Fruit fly (Drosophila melanogaster) whole organism, embryonic: ENCODE data around the gene IntS10.
A peak's percentile ranks its signal among the peaks of the same experiment; 100 is the strongest.

ENCODE experiments used
- Asciz ChIP-seq: fragments of 200-800 bp; sonication (Bioruptor generic); optimal IDR thresholded peaks from 2 replicates; lab custom pipeline; 2017; ENCODE audit warnings: missing biosample characterization, mild to moderate bottlenecking, missing genetic modification characterization, missing genetic modification reagents
- B-H1 ChIP-seq: fragments of 200-800 bp; sonication (Bioruptor generic); IDR thresholded peaks from 3 replicates; pipeline ENCODE4 v1.3.6; 2022; ENCODE audit warnings: missing biosample characterization, missing genetic modification characterization
- CG10431 ChIP-seq: fragments of 200-800 bp; sonication (Bioruptor generic); optimal IDR thresholded peaks from 3 replicates; lab custom pipeline; 2018; ENCODE audit warnings: missing biosample characterization, mild to moderate bottlenecking, missing genetic modification characterization
- CG11456 ChIP-seq: fragments of 200-800 bp; sonication (Bioruptor generic); IDR thresholded peaks from 3 replicates; pipeline ENCODE4 v1.3.6; 2022; ENCODE audit warnings: missing biosample characterization, missing genetic modification characterization
- CG12942 ChIP-seq: fragments of 200-800 bp; sonication (Bioruptor generic); optimal IDR thresholded peaks from 3 replicates; lab custom pipeline; 2016; ENCODE audit warnings: missing biosample characterization, missing genetic modification characterization
- CG15514 ChIP-seq: fragments of 200-800 bp; sonication (Bioruptor generic); optimal IDR thresholded peaks from 3 replicates; lab custom pipeline; 2017; ENCODE audit warnings: missing biosample characterization, missing genetic modification characterization, mild to moderate bottlenecking, moderate library complexity, missing genetic modification reagents
- CG16779 ChIP-seq: fragments of 200-800 bp; sonication (Bioruptor generic); IDR thresholded peaks from 2 replicates; pipeline ENCODE4 v1.3.6; 2022; ENCODE audit warnings: missing biosample characterization, missing genetic modification characterization
- CG30403 ChIP-seq: fragments of 200-800 bp; sonication (Bioruptor generic); optimal IDR thresholded peaks from 3 replicates; lab custom pipeline; 2016; ENCODE audit warnings: missing biosample characterization, missing genetic modification characterization
- CG33213 ChIP-seq: fragments of 200-800 bp; sonication (Bioruptor generic); optimal IDR thresholded peaks from 3 replicates; lab custom pipeline; 2016; ENCODE audit warnings: missing biosample characterization, missing genetic modification characterization
- CG3847 ChIP-seq: fragments of 200-800 bp; sonication (Bioruptor generic); IDR thresholded peaks from 2 replicates; pipeline ENCODE4 v1.3.6; 2022; ENCODE audit warnings: missing biosample characterization, missing genetic modification characterization
- CG4730 ChIP-seq: fragments of 200-800 bp; sonication (Bioruptor generic); IDR thresholded peaks from 2 replicates; pipeline ENCODE4 v1.3.6; 2022; ENCODE audit warnings: missing biosample characterization, missing genetic modification characterization
- CG4820 ChIP-seq: fragments of 200-800 bp; sonication (Bioruptor generic); optimal IDR thresholded peaks from 3 replicates; lab custom pipeline; 2016; ENCODE audit warnings: missing biosample characterization, missing genetic modification characterization
- CG6272 ChIP-seq: fragments of 200-800 bp; sonication (Bioruptor generic); IDR thresholded peaks from 2 replicates; pipeline ENCODE4 v1.3.6; 2022; ENCODE audit warnings: missing biosample characterization, missing genetic modification characterization
- CG6683 ChIP-seq: fragments of 200-800 bp; sonication (Bioruptor generic); optimal IDR thresholded peaks from 2 replicates; lab custom pipeline; 2017; ENCODE audit warnings: missing biosample characterization, mild to moderate bottlenecking, missing genetic modification characterization, missing genetic modification reagents
- CG6813 ChIP-seq: fragments of 200-800 bp; sonication (Bioruptor generic); optimal IDR thresholded peaks from 2 replicates; lab custom pipeline; 2017; ENCODE audit warnings: missing biosample characterization, missing genetic modification characterization, mild to moderate bottlenecking, moderate library complexity, missing genetic modification reagents
- CG7987 ChIP-seq: fragments of 200-800 bp; sonication (Bioruptor generic); optimal IDR thresholded peaks from 2 replicates; lab custom pipeline; 2018; ENCODE audit warnings: missing biosample characterization, mild to moderate bottlenecking, missing genetic modification characterization, moderate library complexity
- CG8765 ChIP-seq: fragments of 200-800 bp; sonication (Bioruptor generic); IDR thresholded peaks from 2 replicates; pipeline ENCODE4 v1.3.6; 2022; ENCODE audit warnings: missing biosample characterization, missing genetic modification characterization
- CG9817 ChIP-seq: fragments of 200-800 bp; sonication (Bioruptor generic); optimal IDR thresholded peaks from 2 replicates; lab custom pipeline; 2018; ENCODE audit warnings: missing biosample characterization, mild to moderate bottlenecking, missing genetic modification characterization, moderate library complexity
- Elba2 ChIP-seq: fragments of 200-800 bp; sonication (Bioruptor generic); optimal IDR thresholded peaks from 3 replicates; lab custom pipeline; 2016; ENCODE audit warnings: missing biosample characterization, missing genetic modification characterization
- Fer2 ChIP-seq: fragments of 200-800 bp; sonication (Bioruptor generic); optimal IDR thresholded peaks from 2 replicates; lab custom pipeline; 2018; ENCODE audit warnings: missing biosample characterization, mild to moderate bottlenecking, missing genetic modification characterization, moderate library complexity
- HLHmδ ChIP-seq: fragments of 200-800 bp; sonication (Bioruptor generic); optimal IDR thresholded peaks from 2 replicates; lab custom pipeline; 2018; ENCODE audit warnings: missing biosample characterization, mild to moderate bottlenecking, missing genetic modification characterization, moderate library complexity
- Hmr ChIP-seq: fragments of 200-800 bp; sonication (Bioruptor generic); optimal IDR thresholded peaks from 3 replicates; lab custom pipeline; 2017; ENCODE audit warnings: mild to moderate bottlenecking, missing biosample characterization, missing genetic modification reagents, missing genetic modification characterization
- Lim3 ChIP-seq: fragments of 200-800 bp; sonication (Bioruptor generic); IDR thresholded peaks from 2 replicates; pipeline ENCODE4 v1.3.6; 2022; ENCODE audit warnings: missing biosample characterization, missing genetic modification characterization
- NFAT ChIP-seq: fragments of 200-800 bp; sonication (Bioruptor generic); IDR thresholded peaks from 2 replicates; pipeline ENCODE4 v1.3.6; 2022; ENCODE audit warnings: missing biosample characterization, missing genetic modification characterization
- Neu2 ChIP-seq: fragments of 200-800 bp; sonication (Bioruptor generic); optimal IDR thresholded peaks from 3 replicates; lab custom pipeline; 2016; ENCODE audit warnings: missing biosample characterization, missing genetic modification characterization, borderline replicate concordance
- Ravus ChIP-seq: fragments of 200-800 bp; sonication (Bioruptor generic); IDR thresholded peaks from 2 replicates; pipeline ENCODE4 v1.3.6; 2022; ENCODE audit warnings: missing biosample characterization, missing genetic modification characterization
- Side ChIP-seq: fragments of 200-800 bp; sonication (Bioruptor generic); optimal IDR thresholded peaks from 2 replicates; lab custom pipeline; 2016; ENCODE audit warnings: missing biosample characterization, missing genetic modification characterization
- Sin3A ChIP-seq: fragments of >200 bp; optimal IDR thresholded peaks from 2 replicates; lab custom pipeline; 2018
- Sox100B ChIP-seq: fragments of 200-800 bp; sonication (Bioruptor generic); optimal IDR thresholded peaks from 3 replicates; lab custom pipeline; 2018; ENCODE audit warnings: missing biosample characterization, mild to moderate bottlenecking, missing genetic modification characterization
- Ssrp ChIP-seq: fragments of 200-800 bp; sonication (Bioruptor generic); optimal IDR thresholded peaks from 2 replicates; lab custom pipeline; 2018; ENCODE audit warnings: missing biosample characterization, mild to moderate bottlenecking, missing genetic modification characterization, moderate library complexity
- Stat92E ChIP-seq, 3 experiments: fragments of >200 bp in 2 of 3; fragments of 200-800 bp in 1 of 3; sonication (Bioruptor generic) in 1 of 3; optimal IDR thresholded peaks; 2 replicates each; lab custom pipeline; 2017 to 2019; ENCODE audit warnings: missing biosample characterization in 3 of 3, missing genetic modification characterization in 3 of 3, mild to moderate bottlenecking in 1 of 3, moderate library complexity in 1 of 3
- Usf ChIP-seq: fragments of 200-800 bp; sonication (Bioruptor generic); optimal IDR thresholded peaks from 2 replicates; lab custom pipeline; 2017; ENCODE audit warnings: missing genotype, missing biosample characterization, missing genetic modification characterization
- Xbp1 ChIP-seq: fragments of 200-800 bp; sonication (Bioruptor generic); optimal IDR thresholded peaks from 3 replicates; lab custom pipeline; 2016; ENCODE audit warnings: missing biosample characterization, mild to moderate bottlenecking, missing genetic modification characterization
- Xrp1 ChIP-seq: fragments of 200-800 bp; sonication (Bioruptor generic); IDR thresholded peaks from 2 replicates; pipeline ENCODE4 v1.3.6; 2022; ENCODE audit warnings: missing biosample characterization, missing genetic modification characterization
- bcd ChIP-seq: fragments of 200-800 bp; sonication (Bioruptor generic); optimal IDR thresholded peaks from 2 replicates; lab custom pipeline; 2017; ENCODE audit warnings: missing biosample characterization, mild to moderate bottlenecking, missing genetic modification characterization
- bigmax ChIP-seq: fragments of 200-800 bp; sonication (Bioruptor generic); optimal IDR thresholded peaks from 2 replicates; lab custom pipeline; 2018; ENCODE audit warnings: missing biosample characterization, mild to moderate bottlenecking, missing genetic modification characterization
- chm ChIP-seq: fragments of 200-800 bp; sonication (Bioruptor generic); IDR thresholded peaks from 2 replicates; pipeline ENCODE4 v1.3.6; 2022; ENCODE audit warnings: missing biosample characterization, missing genetic modification characterization
- corto ChIP-seq: fragments of 200-800 bp; sonication (Bioruptor generic); optimal IDR thresholded peaks from 2 replicates; lab custom pipeline; 2016; ENCODE audit warnings: missing biosample characterization, mild to moderate bottlenecking, missing genetic modification characterization, moderate library complexity
- danr ChIP-seq: fragments of 200-800 bp; sonication (Bioruptor generic); IDR thresholded peaks from 2 replicates; pipeline ENCODE4 v1.3.6; 2022; ENCODE audit warnings: missing biosample characterization, missing genetic modification characterization
- disco-r ChIP-seq: fragments of 200-800 bp; sonication (Bioruptor generic); optimal IDR thresholded peaks from 2 replicates; lab custom pipeline; 2016; ENCODE audit warnings: missing biosample characterization, missing genetic modification characterization
- dysf ChIP-seq: fragments of 200-800 bp; sonication (Bioruptor generic); IDR thresholded peaks from 3 replicates; pipeline ENCODE4 v1.3.6; 2022; ENCODE audit warnings: missing biosample characterization, missing genetic modification characterization
- eve ChIP-seq, 2 experiments: fragments of >200 bp; optimal IDR thresholded peaks; 2 replicates each; lab custom pipeline; 2017; ENCODE audit warnings: missing biosample characterization in 2 of 2, missing genetic modification characterization in 2 of 2
- ewg ChIP-seq: fragments of 200-800 bp; sonication (Bioruptor generic); optimal IDR thresholded peaks from 3 replicates; lab custom pipeline; 2017; ENCODE audit warnings: mild to moderate bottlenecking, missing biosample characterization, missing genetic modification reagents, missing genetic modification characterization
- eyg ChIP-seq: fragments of 200-800 bp; sonication (Bioruptor generic); optimal IDR thresholded peaks from 3 replicates; lab custom pipeline; 2016; ENCODE audit warnings: missing biosample characterization, missing genetic modification characterization
- her ChIP-seq: fragments of 200-800 bp; sonication (Bioruptor generic); optimal IDR thresholded peaks from 2 replicates; lab custom pipeline; 2016; ENCODE audit warnings: missing biosample characterization, missing genetic modification characterization
- mirr ChIP-seq: fragments of 200-800 bp; sonication (Bioruptor generic); optimal IDR thresholded peaks from 3 replicates; lab custom pipeline; 2018; ENCODE audit warnings: missing biosample characterization, mild to moderate bottlenecking, missing genetic modification characterization
- p53 ChIP-seq: fragments of 200-800 bp; sonication (Bioruptor generic); optimal IDR thresholded peaks from 2 replicates; lab custom pipeline; 2016; ENCODE audit warnings: missing biosample characterization, missing genetic modification characterization
- rib ChIP-seq: fragments of 200-800 bp; sonication (Bioruptor generic); IDR thresholded peaks from 2 replicates; pipeline ENCODE4 v1.3.6; 2022; ENCODE audit warnings: missing biosample characterization, missing genetic modification characterization
- seq ChIP-seq: fragments of 200-800 bp; sonication (Bioruptor generic); IDR thresholded peaks from 2 replicates; pipeline ENCODE4 v1.3.6; 2022; ENCODE audit warnings: missing biosample characterization, missing genetic modification characterization
- ttk ChIP-seq: fragments of 200-800 bp; sonication (Bioruptor generic); IDR thresholded peaks from 2 replicates; pipeline ENCODE4 v2.1.2; 2022; ENCODE audit warnings: missing biosample characterization, missing genetic modification characterization

IntS10 gene

DNA sequence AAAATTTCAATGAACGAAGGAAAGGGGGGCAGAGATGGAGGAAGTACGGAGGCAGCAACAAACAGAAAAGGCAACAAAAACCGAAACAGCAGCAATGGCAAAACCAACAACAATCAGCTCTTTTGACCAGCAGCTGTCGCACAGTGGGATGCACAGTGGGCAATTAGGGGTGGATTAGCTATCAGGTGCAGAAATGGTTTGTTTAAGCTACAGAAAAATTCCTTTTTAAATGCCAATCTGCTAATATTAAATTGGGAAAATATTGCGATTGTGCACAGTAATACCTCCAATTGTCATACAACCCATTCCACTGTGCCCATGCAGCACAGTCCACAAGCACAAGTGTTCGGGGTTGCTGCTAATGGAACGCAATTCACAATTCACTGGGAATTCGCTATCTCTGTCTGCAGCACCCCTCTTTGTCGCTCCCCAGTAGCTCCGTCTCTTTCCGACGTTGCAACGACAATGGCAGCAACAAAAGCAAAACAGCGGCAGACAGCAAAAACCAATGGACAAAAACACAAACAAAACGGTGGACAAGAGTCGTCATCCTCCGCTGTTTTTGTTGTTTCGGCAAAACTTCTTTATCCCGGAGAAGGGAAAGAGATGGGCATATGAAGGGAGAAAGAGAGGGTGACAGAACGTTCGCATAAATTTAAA lies 21.4 kb upstream of the IntS10 start (continued):
- no peak for TF ChIP-seq CG10431 (GFP tag; lab: Kevin White, UChicago)
- peak; percentile 84 for TF ChIP-seq CG33213 (GFP tag; lab: Kevin White, UChicago)
- TF ChIP-seq CG6683 = peak; percentile 63
- TF ChIP-seq NFAT (GFP tag; lab: Robert Waterston, UW) = peak; percentile 86
- TF ChIP-seq Xrp1 = peak; percentile 98
- peak; percentile 97 for TF ChIP-seq corto (GFP tag; lab: Kevin White, UChicago)
- TF ChIP-seq disco-r = peak; percentile 91
- peak in 1 of 3 experiments; percentile 14 for TF ChIP-seq Stat92E (GFP tag; optimal IDR thresholded peaks at IDR 0.05; lab: Kevin White, UChicago)
- TF ChIP-seq CG6272 = peak; percentile 95
- peak; percentile 96 for TF ChIP-seq dysf (GFP tag; lab: Robert Waterston, UW)
- peak; percentile 92 for TF ChIP-seq ewg (GFP tag; lab: Kevin White, UChicago)
- no peak for TF ChIP-seq bigmax (GFP tag; lab: Kevin White, UChicago)
- peak; percentile 94 for TF ChIP-seq Ssrp (tag; lab: Kevin White, UChicago)
- TF ChIP-seq chm = peak; percentile 93
- TF ChIP-seq CG6813 (GFP tag; lab: Kevin White, UChicago) = peak; percentile 87
- TF ChIP-seq eyg (GFP tag; lab: Kevin White, UChicago) = peak; percentile 82
- peak; percentile 91 for TF ChIP-seq bcd
- no peak for TF ChIP-seq Fer2 (tag; lab: Kevin White, UChicago)
- peak; percentile 95 for TF ChIP-seq her (GFP tag; lab: Kevin White, UChicago)
- TF ChIP-seq CG4730 = peak; percentile 93
- peak; percentile 72 for TF ChIP-seq Sox100B
- peak; percentile 77 for TF ChIP-seq Asciz
- TF ChIP-seq Sin3A = no peak
- peak; percentile 93 for TF ChIP-seq Side (GFP tag; lab: Kevin White, UChicago)
- peak; percentile 86 for TF ChIP-seq p53 (GFP tag; lab: Kevin White, UChicago)
- peak; percentile 93 for TF ChIP-seq CG11456 (GFP tag; lab: Robert Waterston, UW)
- peak; percentile 87 for TF ChIP-seq CG3847 (GFP tag; lab: Robert Waterston, UW)
- TF ChIP-seq CG30403 = peak; percentile 94
- peak; percentile 82 for TF ChIP-seq CG9817 (tag; lab: Kevin White, UChicago)
- peak; percentile 93 for TF ChIP-seq CG12942 (GFP tag; lab: Kevin White, UChicago)
- peak; percentile 92 for TF ChIP-seq CG4820
- peak; percentile 89 for TF ChIP-seq Lim3 (GFP tag; lab: Robert Waterston, UW)
- TF ChIP-seq mirr (GFP tag; lab: Kevin White, UChicago) = no peak
- peak; percentile 82 for TF ChIP-seq Usf
- TF ChIP-seq seq (GFP tag; lab: Robert Waterston, UW) = peak; percentile 97
- peak; percentile 96 for TF ChIP-seq Xbp1 (GFP tag; lab: Kevin White, UChicago)
- peak; percentile 60 for TF ChIP-seq CG15514
- TF ChIP-seq CG8765 (GFP tag; lab: Robert Waterston, UW) = peak; percentile 95
- peak; percentile 93 for TF ChIP-seq Hmr (GFP tag; lab: Kevin White, UChicago)
- TF ChIP-seq Neu2 (GFP tag; lab: Kevin White, UChicago) = peak; percentile 85
- TF ChIP-seq B-H1 (GFP tag; lab: Robert Waterston, UW) = peak; percentile 96
- TF ChIP-seq CG7987 = peak; percentile 58
- TF ChIP-seq ttk (GFP tag; lab: Robert Waterston, UW) = peak; percentile 96
- peak; percentile 96 for TF ChIP-seq eve (GFP tag; optimal IDR thresholded peaks at IDR 0.05; lab: Kevin White, UChicago)
- TF ChIP-seq HLHmδ (GFP tag; lab: Kevin White, UChicago) = no peak
- peak; percentile 91 for TF ChIP-seq Elba2 (GFP tag; lab: Kevin White, UChicago)
- TF ChIP-seq CG16779 = peak; percentile 81
- TF ChIP-seq danr (GFP tag; lab: Robert Waterston, UW) = peak; percentile 90
- TF ChIP-seq rib (GFP tag; lab: Robert Waterston, UW) = peak; percentile 81
- peak; percentile 87 for TF ChIP-seq Ravus (GFP tag; lab: Robert Waterston, UW)
